Fruit fly (Drosophila melanogaster) whole organism, wandering third instar larva: ENCODE data around the gene anne.

Source experiments
- Dfd ChIP-seq: fragments of >200 bp; optimal IDR thresholded peaks from 2 replicates; lab custom pipeline; 2017; ENCODE audit warnings: missing biosample characterization, missing genetic modification characterization
- GATAd ChIP-seq: sonication (Bioruptor generic); optimal IDR thresholded peaks from 2 replicates; lab custom pipeline; 2016; ENCODE audit warnings: missing biosample characterization, missing genetic modification characterization
- Hr83 ChIP-seq: fragments of 200-300 bp; sonication (Bioruptor generic); optimal IDR thresholded peaks from 2 replicates; lab custom pipeline; 2016; ENCODE audit warnings: missing biosample characterization, mild to moderate bottlenecking, missing genetic modification characterization, moderate library complexity; ENCODE audit not compliant: poor library complexity, severe bottlenecking
- Vsx2 ChIP-seq: fragments of 200-300, 225-300 bp; sonication (Bioruptor generic); optimal IDR thresholded peaks from 2 replicates; lab custom pipeline; 2018; ENCODE audit warnings: missing biosample characterization, missing genetic modification characterization; ENCODE audit not compliant: partially characterized antibody
- br ChIP-seq: fragments of 200-800 bp; sonication (Bioruptor generic); optimal IDR thresholded peaks from 2 replicates; lab custom pipeline; 2016; ENCODE audit warnings: missing biosample characterization, missing genetic modification characterization
- brk ChIP-seq: fragments of 200-800 bp; sonication (Bioruptor generic); optimal IDR thresholded peaks from 2 replicates; lab custom pipeline; 2016; ENCODE audit warnings: missing biosample characterization, mild to moderate bottlenecking, missing genetic modification characterization
- jim ChIP-seq: fragments of 175-275, 200-325 bp; sonication (Bioruptor generic); optimal IDR thresholded peaks from 2 replicates; lab custom pipeline; 2016; ENCODE audit warnings: missing biosample characterization, mild to moderate bottlenecking, missing genetic modification characterization
- rgr ChIP-seq: fragments of 200-800 bp; sonication (Bioruptor generic); optimal IDR thresholded peaks from 3 replicates; lab custom pipeline; 2016; ENCODE audit warnings: missing biosample characterization, mild to moderate bottlenecking, missing genetic modification characterization
- sage ChIP-seq: fragments of 200-800 bp; sonication (Bioruptor generic); optimal IDR thresholded peaks from 2 replicates; lab custom pipeline; 2016; ENCODE audit warnings: missing biosample characterization, mild to moderate bottlenecking, missing genetic modification characterization
- usp ChIP-seq: fragments of >200 bp; optimal IDR thresholded peaks from 2 replicates; lab custom pipeline; 2017; ENCODE audit warnings: missing biosample characterization, missing genetic modification characterization

DNA sequence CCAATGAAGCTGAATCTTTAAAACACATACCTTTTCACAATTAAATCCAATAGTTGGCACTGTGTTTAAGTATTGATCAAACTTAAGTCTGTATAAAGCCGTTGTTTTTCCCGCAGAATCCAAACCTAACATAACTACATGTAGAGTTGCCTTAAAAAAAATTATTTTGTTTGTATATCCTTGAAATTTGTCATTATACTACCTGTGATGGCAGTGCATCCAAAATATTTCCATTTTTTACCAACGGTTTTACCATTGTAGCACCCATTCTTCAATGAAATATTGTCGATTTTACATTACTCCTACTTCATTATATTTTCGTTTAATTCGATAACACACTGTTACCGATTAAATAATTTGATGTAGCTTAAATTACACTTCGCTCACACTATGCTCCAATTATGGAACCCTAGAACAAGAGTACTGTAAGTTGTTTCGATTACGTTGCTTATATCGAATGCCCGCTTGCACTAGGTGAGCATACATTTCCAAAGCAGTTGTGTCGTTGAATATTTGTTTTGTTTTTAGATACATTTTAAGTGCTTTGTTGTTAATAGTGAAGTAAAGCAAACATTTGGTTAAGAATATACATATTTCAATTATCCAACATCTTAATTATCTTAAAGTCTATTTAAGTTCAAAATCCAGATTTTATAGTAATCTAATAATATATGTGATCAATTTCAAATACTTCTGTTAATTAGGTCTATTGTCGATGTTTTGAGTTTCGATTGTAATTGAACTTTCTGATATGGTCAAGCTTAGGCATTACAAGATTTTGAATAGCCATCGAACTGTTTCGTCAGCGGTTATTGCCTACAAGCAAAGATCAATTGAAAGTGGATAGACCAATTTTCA lies 47.3 kb downstream of the anne start, which contains the start of gene Arl4:
- TF ChIP-seq rgr (GFP tag; lab: Kevin White, UChicago) (no peak), Dfd (GFP tag; lab: Kevin White, UChicago) (no peak), jim (GFP tag; lab: Kevin White, UChicago) (no peak), br (GFP tag; lab: Kevin White, UChicago) (no peak), usp (GFP tag; lab: Kevin White, UChicago) (no peak), GATAd (GFP tag; lab: Kevin White, UChicago) (no peak), Hr83 (GFP tag; lab: Kevin White, UChicago) (no peak), brk (no peak), Vsx2 (GFP tag; lab: Kevin White, UChicago) (no peak), sage (no peak)
